Fruit fly (Drosophila melanogaster): Measurements from ENCODE around the gene toy.

Gene toy

dm6 chr4:1031137-1031536 lies 41.6 kb downstream of the toy start, which contains the start of gene ATPsynbeta:
TSS of gene ATPsynbeta (plus strand) at chr4:1031484.
- TF ChIP-seq Hnf4 (GFP tag; optimal IDR thresholded peaks at IDR 0.05) = no peak
- TF ChIP-seq Hr78 (GFP tag; optimal IDR thresholded peaks at IDR 0.05) = peak; percentile 1
- TF ChIP-seq Sp1 (GFP tag; optimal IDR thresholded peaks at IDR 0.05) = no peak
- TF ChIP-seq Dfd (GFP tag; optimal IDR thresholded peaks at IDR 0.05) = peak; percentile 23
- no peak for TF ChIP-seq Dif (GFP tag; optimal IDR thresholded peaks at IDR 0.05; ENCODE audit: partially characterized antibody)

- peak; percentile 49 for TF ChIP-seq Jra (GFP tag; optimal IDR thresholded peaks at IDR 0.05)
- TF ChIP-seq Vsx2 (GFP tag; optimal IDR thresholded peaks at IDR 0.05; ENCODE audit: partially characterized antibody) = no peak
- peak; percentile 70 for TF ChIP-seq tai (GFP tag; optimal IDR thresholded peaks at IDR 0.05)
- peak; percentile 54 for TF ChIP-seq Dif (GFP tag; optimal IDR thresholded peaks at IDR 0.05; ENCODE audit: partially characterized antibody)
- TF ChIP-seq woc (GFP tag; optimal IDR thresholded peaks at IDR 0.05) = peak; percentile 56
- TF ChIP-seq Hr83 (GFP tag; optimal IDR thresholded peaks at IDR 0.05; ENCODE audit: poor library complexity, severe bottlenecking) = peak; percentile 80
- TF ChIP-seq br (GFP tag; optimal IDR thresholded peaks at IDR 0.05) = peak; percentile 75
- peak; percentile 28 for TF ChIP-seq fru (GFP tag; optimal IDR thresholded peaks at IDR 0.05)
- peak; percentile 13 for TF ChIP-seq brk (GFP tag; optimal IDR thresholded peaks at IDR 0.05)
- TF ChIP-seq Hr78 (GFP tag; optimal IDR thresholded peaks at IDR 0.05) = no peak
- TF ChIP-seq h (GFP tag; optimal IDR thresholded peaks at IDR 0.05) = peak; percentile 40
- TF ChIP-seq N (GFP tag; optimal IDR thresholded peaks at IDR 0.05) = peak; percentile 8
- peak; percentile 28 for TF ChIP-seq Hnf4 (GFP tag; optimal IDR thresholded peaks at IDR 0.05)
- no peak for TF ChIP-seq OdsH (GFP tag; optimal IDR thresholded peaks at IDR 0.05)
- TF ChIP-seq dsf (GFP tag; optimal IDR thresholded peaks at IDR 0.05; ENCODE audit: borderline replicate concordance) = peak; percentile 35
- TF ChIP-seq Dfd (GFP tag; optimal IDR thresholded peaks at IDR 0.05) = no peak
Measured at dm6 chr4:1031687-1032140, 42.2 kb downstream of the toy start, which contains the start of gene CG11076. TSS of gene CG11076 (minus strand) at chr4:1031757.

dm6 chr4:1032610-1033297 lies 43.2 kb downstream of the toy start:
- TF ChIP-seq Hr83 (GFP tag; optimal IDR thresholded peaks at IDR 0.05; ENCODE audit: poor library complexity, severe bottlenecking) = no peak
- TF ChIP-seq pan (optimal IDR thresholded peaks at IDR 0.05) = no peak
- TF ChIP-seq dl (GFP tag; optimal IDR thresholded peaks at IDR 0.05; ENCODE audit: insufficient read depth in 1 of 2, partially characterized antibody in 2 of 2) = no peak
- TF ChIP-seq Abd-B (GFP tag; optimal IDR thresholded peaks at IDR 0.05) = no peak

dm6 chr4:1050422-1050821 lies 60.9 kb downstream of the toy start:
- TF ChIP-seq woc (GFP tag; optimal IDR thresholded peaks at IDR 0.05) = no peak
- TF ChIP-seq dmrt93B (GFP tag; optimal IDR thresholded peaks at IDR 0.05) = no peak
- no peak for TF ChIP-seq Vsx2 (GFP tag; optimal IDR thresholded peaks at IDR 0.05; ENCODE audit: partially characterized antibody)
- no peak for TF ChIP-seq dl (GFP tag; optimal IDR thresholded peaks at IDR 0.05; ENCODE audit: insufficient read depth in 1 of 2, partially characterized antibody in 2 of 2)
- no peak for TF ChIP-seq CG32264 (GFP tag; optimal IDR thresholded peaks at IDR 0.05)
- TF ChIP-seq HLH106 (tag; optimal IDR thresholded peaks at IDR 0.05) = no peak
- no peak for TF ChIP-seq psq (GFP tag; optimal IDR thresholded peaks at IDR 0.05)
- no peak for TF ChIP-seq Hr78 (GFP tag; optimal IDR thresholded peaks at IDR 0.05)
- no peak for TF ChIP-seq Jra (GFP tag; optimal IDR thresholded peaks at IDR 0.05)
- TF ChIP-seq N (GFP tag; optimal IDR thresholded peaks at IDR 0.05) = no peak
- no peak for TF ChIP-seq lola (GFP tag; optimal IDR thresholded peaks at IDR 0.05)
- no peak for TF ChIP-seq Dfd (GFP tag; optimal IDR thresholded peaks at IDR 0.05)
- no peak for TF ChIP-seq Dif (GFP tag; optimal IDR thresholded peaks at IDR 0.05; ENCODE audit: partially characterized antibody)

dm6 chr4:1051271-1051670 lies 61.7 kb downstream of the toy start:
- TF ChIP-seq Hr78 (GFP tag; optimal IDR thresholded peaks at IDR 0.05) (no peak), Jra (GFP tag; optimal IDR thresholded peaks at IDR 0.05) (no peak), Hr83 (GFP tag; optimal IDR thresholded peaks at IDR 0.05; ENCODE audit: poor library complexity, severe bottlenecking) (peak; percentile 42), woc (GFP tag; optimal IDR thresholded peaks at IDR 0.05) (peak; percentile 73), Hnf4 (GFP tag; optimal IDR thresholded peaks at IDR 0.05) (peak; percentile 13), ey (GFP tag; optimal IDR thresholded peaks at IDR 0.05) (no peak), br (GFP tag; optimal IDR thresholded peaks at IDR 0.05) (no peak), N (GFP tag; optimal IDR thresholded peaks at IDR 0.05) (peak; percentile 33)

- TF ChIP-seq ey (GFP tag; optimal IDR thresholded peaks at IDR 0.05) (no peak), rgr (GFP tag; optimal IDR thresholded peaks at IDR 0.05) (peak; percentile 38), psq (GFP tag; optimal IDR thresholded peaks at IDR 0.05) (peak; percentile 32), h (GFP tag; optimal IDR thresholded peaks at IDR 0.05) (peak; percentile 40), OdsH (GFP tag; optimal IDR thresholded peaks at IDR 0.05) (peak; percentile 3), Dfd (GFP tag; optimal IDR thresholded peaks at IDR 0.05) (no peak), woc (GFP tag; optimal IDR thresholded peaks at IDR 0.05) (peak; percentile 24), br (GFP tag; optimal IDR thresholded peaks at IDR 0.05) (no peak), pan (optimal IDR thresholded peaks at IDR 0.05) (no peak), dmrt93B (GFP tag; optimal IDR thresholded peaks at IDR 0.05) (no peak), sage (GFP tag; optimal IDR thresholded peaks at IDR 0.05) (peak; percentile 37), dl (GFP tag; optimal IDR thresholded peaks at IDR 0.05; ENCODE audit: insufficient read depth in 1 of 2, partially characterized antibody in 2 of 2) (no peak), sv (GFP tag; optimal IDR thresholded peaks at IDR 0.05) (no peak)
Measured at dm6 chr4:1053653-1054163, 64.2 kb downstream of the toy start, which contains the start of gene CaMKII. TSS of gene CaMKII (minus strand) at chr4:1053703.

Measured in whole organism, wandering third instar larva.